Fruit fly (Drosophila melanogaster): ENCODE results near the gene Regnase-1.
A peak's percentile ranks its signal among the peaks of the same experiment; 100 is the strongest.

Regnase-1 gene

dm6 chr3R:20031043-20031763 is 4.7 kb downstream of the Regnase-1 start, which contains the start of gene trem (continued):
- TF ChIP-seq Dip3 (GFP tag; optimal IDR thresholded peaks at IDR 0.05), result peak; percentile 60
- TF ChIP-seq sqz (GFP tag; optimal IDR thresholded peaks at IDR 0.05), result no peak
- TF ChIP-seq inv (GFP tag; IDR thresholded peaks at IDR 0.05; ENCODE audit: partially characterized antibody), result no peak
- no peak for TF ChIP-seq CG10565 (GFP tag; optimal IDR thresholded peaks at IDR 0.05)
- TF ChIP-seq CG16815 (GFP tag; optimal IDR thresholded peaks at IDR 0.05), result peak; percentile 88
- TF ChIP-seq dm (GFP tag; optimal IDR thresholded peaks at IDR 0.05), result no peak
- peak; percentile 67 for TF ChIP-seq Chrac-16 (GFP tag; optimal IDR thresholded peaks at IDR 0.05)
- peak; percentile 12 to 74 for TF ChIP-seq Hr51 (GFP tag; optimal IDR thresholded peaks at IDR 0.05)
- no peak for TF ChIP-seq Trl (optimal IDR thresholded peaks at IDR 0.05)
- peak; percentile 37 for TF ChIP-seq Trl (GFP tag; optimal IDR thresholded peaks at IDR 0.05)
- peak; percentile 1 for TF ChIP-seq CG15514 (GFP tag; optimal IDR thresholded peaks at IDR 0.05)
- peak; percentile 65 for TF ChIP-seq CG10462 (GFP tag; optimal IDR thresholded peaks at IDR 0.05)
- peak; percentile 30 for TF ChIP-seq org-1 (GFP tag; optimal IDR thresholded peaks at IDR 0.05)
- TF ChIP-seq CG9609 (GFP tag; optimal IDR thresholded peaks at IDR 0.05), result peak; percentile 10

DNA sequence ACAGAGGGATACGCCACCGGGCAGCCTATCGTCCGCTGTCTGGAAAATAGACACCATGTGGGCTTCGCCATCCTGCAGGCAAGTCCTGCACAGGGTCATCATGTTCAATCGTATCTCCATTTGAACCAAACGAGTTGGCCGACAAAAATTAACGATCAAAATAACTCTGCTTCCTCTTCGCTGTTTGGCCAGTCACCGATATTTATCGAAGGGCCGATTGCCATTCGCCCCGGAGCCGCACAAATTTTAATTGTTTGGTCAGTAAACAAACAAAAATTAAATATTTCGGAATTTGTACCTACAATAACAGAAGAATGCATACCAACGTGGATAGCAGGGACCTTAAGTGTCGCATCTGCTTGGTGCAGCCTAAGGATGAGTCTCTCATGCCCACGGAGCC is 8.0 kb downstream of the Regnase-1 start, which contains the start of the genes CG4424 and CG4854:
TSS of gene CG4424 (minus strand) at position 200 of the 400 bp plus-strand sequence.
TSS of gene CG4854 (plus strand) at position 218 of the 400 bp plus-strand sequence.
- TF ChIP-seq CG4282 (GFP tag; optimal IDR thresholded peaks at IDR 0.05) (no peak), BtbVII (GFP tag; optimal IDR thresholded peaks at IDR 0.05) (no peak), E2f2 (GFP tag; IDR thresholded peaks at IDR 0.05) (peak; percentile 58), CG16813 (GFP tag; IDR thresholded peaks at IDR 0.05; ENCODE audit: partially characterized antibody) (no peak), kay (GFP tag; optimal IDR thresholded peaks at IDR 0.05) (no peak), CG16779 (GFP tag; IDR thresholded peaks at IDR 0.05) (no peak), CG14710 (tag; optimal IDR thresholded peaks at IDR 0.05) (peak; percentile 5), Mad (GFP tag; optimal IDR thresholded peaks at IDR 0.05) (no peak), CG12155 (GFP tag; optimal IDR thresholded peaks at IDR 0.05) (no peak), Hr78 (GFP tag; optimal IDR thresholded peaks at IDR 0.05) (no peak), CkIIα-i1 (GFP tag; IDR thresholded peaks at IDR 0.05) (no peak), CG8388 (GFP tag; optimal IDR thresholded peaks at IDR 0.05) (no peak), crp (GFP tag; optimal IDR thresholded peaks at IDR 0.05) (no peak), CG8944 (GFP tag; optimal IDR thresholded peaks at IDR 0.05) (no peak), Dp (GFP tag; optimal IDR thresholded peaks at IDR 0.05) (peak; percentile 42), NC2β (GFP tag; optimal IDR thresholded peaks at IDR 0.05) (no peak), Tbp (GFP tag; optimal IDR thresholded peaks at IDR 0.05) (no peak), prd (optimal IDR thresholded peaks at IDR 0.05) (no peak), prd (GFP tag; IDR thresholded peaks at IDR 0.05) (no peak), Xrp1 (GFP tag; IDR thresholded peaks at IDR 0.05) (no peak), BEAF-32 (GFP tag; optimal IDR thresholded peaks at IDR 0.05) (peak; percentile 56), Sry-δ (GFP tag; optimal IDR thresholded peaks at IDR 0.05) (peak; percentile 29), odd (GFP tag; optimal IDR thresholded peaks at IDR 0.05) (no peak), CG14860 (GFP tag; IDR thresholded peaks at IDR 0.05; ENCODE audit: partially characterized antibody) (0 out of 3 replicates have a peak, but pooled peaks have one; percentile 19), sd (tag; optimal IDR thresholded peaks at IDR 0.05) (peak; percentile 74), Vsx1 (GFP tag; optimal IDR thresholded peaks at IDR 0.05) (no peak), CG17385 (GFP tag; optimal IDR thresholded peaks at IDR 0.05) (peak; percentile 95), row (GFP tag; IDR thresholded peaks at IDR 0.05) (0 out of 3 replicates have a peak, but pooled peaks have one; percentile 32), trem (tag; optimal IDR thresholded peaks at IDR 0.05) (peak; percentile 70), CG10147 (GFP tag; optimal IDR thresholded peaks at IDR 0.05) (no peak), Dll (GFP tag; IDR thresholded peaks at IDR 0.05; ENCODE audit: partially characterized antibody) (peak; percentile 49; the same call in 2 of the 4 replicates), pfk (GFP tag; optimal IDR thresholded peaks at IDR 0.05) (no peak), grn (GFP tag; optimal IDR thresholded peaks at IDR 0.05) (no peak), Hand (GFP tag; optimal IDR thresholded peaks at IDR 0.05) (no peak), YL-1 (GFP tag; optimal IDR thresholded peaks at IDR 0.05) (peak; percentile 25)
